Fruit fly (Drosophila melanogaster): ENCODE results near the gene TwdlZ.

TwdlZ gene

dm6 chrX:16751579-16752156, 13.7 kb downstream of the TwdlZ start, which contains the start of gene goe:
goe (minus strand) TSS chrX:16751910.
- TF ChIP-seq CG9876 (GFP tag; optimal IDR thresholded peaks at IDR 0.05) (peak; percentile 95), CG10565 (GFP tag; optimal IDR thresholded peaks at IDR 0.05) (no peak), pzg (GFP tag; optimal IDR thresholded peaks at IDR 0.05) (peak; percentile 80), tin (GFP tag; optimal IDR thresholded peaks at IDR 0.05) (peak; percentile 72), CG3847 (GFP tag; IDR thresholded peaks at IDR 0.05) (peak; percentile 81), Poxn (GFP tag; IDR thresholded peaks at IDR 0.05) (no peak; the same call in 1 of the 2 replicates), caup (GFP tag; optimal IDR thresholded peaks at IDR 0.05; ENCODE audit: severe bottlenecking) (peak; percentile 83), yki (optimal IDR thresholded peaks at IDR 0.05) (no peak), cg (GFP tag; optimal IDR thresholded peaks at IDR 0.05) (peak; percentile 53), CG7271 (tag; optimal IDR thresholded peaks at IDR 0.05) (peak; percentile 76), ssp (GFP tag; IDR thresholded peaks at IDR 0.05) (peak; percentile 63), ham (GFP tag; IDR thresholded peaks at IDR 0.05) (peak; percentile 66; the same call in 1 of the 2 replicates), psq (GFP tag; optimal IDR thresholded peaks at IDR 0.05) (peak; percentile 52), az2 (GFP tag; optimal IDR thresholded peaks at IDR 0.05) (peak; percentile 65), Adf1 (GFP tag; IDR thresholded peaks at IDR 0.05) (peak; percentile 40), CG7928 (GFP tag; optimal IDR thresholded peaks at IDR 0.05) (peak; percentile 46), dmrt11E (tag; optimal IDR thresholded peaks at IDR 0.05) (peak; percentile 68), nerfin-1 (tag; optimal IDR thresholded peaks at IDR 0.05) (no peak), bcd (GFP tag; optimal IDR thresholded peaks at IDR 0.05) (peak; percentile 85), CG18619 (GFP tag; optimal IDR thresholded peaks at IDR 0.05) (peak; percentile 85), esg (GFP tag; conservative IDR thresholded peaks at IDR 0.05) (peak; percentile 24; the same call in 1 of the 2 replicates), klu (GFP tag; IDR thresholded peaks at IDR 0.05) (peak; percentile 60), Xrp1 (GFP tag; IDR thresholded peaks at IDR 0.05) (peak; percentile 54), CG6272 (GFP tag; IDR thresholded peaks at IDR 0.05) (peak; percentile 60), CG43689 (GFP tag; IDR thresholded peaks at IDR 0.05) (peak; percentile 74), pros (GFP tag; optimal IDR thresholded peaks at IDR 0.05) (no peak), Dek (tag; optimal IDR thresholded peaks at IDR 0.05) (peak; percentile 82), zen (tag; optimal IDR thresholded peaks at IDR 0.05) (peak; percentile 56), Doc2 (GFP tag; IDR thresholded peaks at IDR 0.05) (no peak), Sry-β (GFP tag; optimal IDR thresholded peaks at IDR 0.05) (peak; percentile 26), Gsc (GFP tag; IDR thresholded peaks at IDR 0.05) (no peak), CG15696 (tag; optimal IDR thresholded peaks at IDR 0.05) (no peak), crc (GFP tag; optimal IDR thresholded peaks at IDR 0.05) (peak; percentile 59), Dip2 (GFP tag; IDR thresholded peaks at IDR 0.05) (no peak), HLHmδ (GFP tag; optimal IDR thresholded peaks at IDR 0.05) (no peak), CG3838 (GFP tag; optimal IDR thresholded peaks at IDR 0.05) (peak; percentile 70), fd96Cb (tag; optimal IDR thresholded peaks at IDR 0.05) (peak; percentile 2), CG9932 (GFP tag; IDR thresholded peaks at IDR 0.05) (peak; percentile 92), Fer1 (GFP tag; optimal IDR thresholded peaks at IDR 0.05) (peak; percentile 77), CG12942 (GFP tag; optimal IDR thresholded peaks at IDR 0.05) (peak; percentile 82), btn (GFP tag; optimal IDR thresholded peaks at IDR 0.05) (peak; percentile 57), shn (GFP tag; optimal IDR thresholded peaks at IDR 0.05) (peak; percentile 89), CG42726 (GFP tag; IDR thresholded peaks at IDR 0.05; ENCODE audit: partially characterized antibody) (peak; percentile 95), Rfx (GFP tag; IDR thresholded peaks at IDR 0.05) (peak; percentile 91), rib (GFP tag; IDR thresholded peaks at IDR 0.05) (no peak; the same call in 1 of the 2 replicates), CG33213 (GFP tag; optimal IDR thresholded peaks at IDR 0.05) (peak; percentile 89), CG10147 (GFP tag; optimal IDR thresholded peaks at IDR 0.05) (peak; percentile 49), NFAT (GFP tag; IDR thresholded peaks at IDR 0.05) (peak; percentile 91), CG13775 (GFP tag; optimal IDR thresholded peaks at IDR 0.05) (peak; percentile 76), aop (GFP tag; IDR thresholded peaks at IDR 0.05) (0 out of 2 replicates have a peak, but pooled peaks have one; percentile 30), Sox102F (GFP tag; optimal IDR thresholded peaks at IDR 0.05) (peak; percentile 53)

All from whole organism, embryonic.